Fruit fly (Drosophila melanogaster) whole organism, embryonic: ENCODE measurements around the gene CG45073.

ENCODE experiments used
- Adf1 ChIP-seq: fragments of 200-800 bp; sonication (Bioruptor generic); IDR thresholded peaks from 2 replicates; pipeline ENCODE4 v1.3.6; 2022; ENCODE audit warnings: missing biosample characterization, missing genetic modification characterization
- Atf3 ChIP-seq: fragments of 200-800 bp; sonication (Bioruptor generic); optimal IDR thresholded peaks from 3 replicates; lab custom pipeline; 2016; ENCODE audit warnings: missing biosample characterization, missing genetic modification characterization
- Blimp-1 ChIP-seq: fragments of 200-800 bp; sonication (Bioruptor generic); optimal IDR thresholded peaks from 3 replicates; lab custom pipeline; 2018; ENCODE audit warnings: missing biosample characterization, missing genetic modification characterization, mild to moderate bottlenecking, moderate library complexity, missing genetic modification reagents
- Bteb2 ChIP-seq: fragments of 200-800 bp; sonication (Bioruptor generic); optimal IDR thresholded peaks from 2 replicates; lab custom pipeline; 2016; ENCODE audit warnings: missing biosample characterization, missing genetic modification characterization
- CG10565 ChIP-seq: fragments of 200-800 bp; sonication (Bioruptor generic); optimal IDR thresholded peaks from 3 replicates; lab custom pipeline; 2016; ENCODE audit warnings: missing biosample characterization, mild to moderate bottlenecking, missing genetic modification characterization
- CG10959 ChIP-seq: fragments of 200-800 bp; sonication (Bioruptor generic); IDR thresholded peaks from 2 replicates; pipeline ENCODE4 v1.3.6; 2022; ENCODE audit warnings: missing biosample characterization, missing genetic modification characterization
- CG11093 ChIP-seq: fragments of 200-800 bp; sonication (Bioruptor generic); IDR thresholded peaks from 3 replicates; pipeline ENCODE4 v1.3.6; 2022; ENCODE audit warnings: missing biosample characterization, missing genetic modification characterization
- CG11247 ChIP-seq: fragments of 200-800 bp; sonication (Bioruptor generic); IDR thresholded peaks from 2 replicates; pipeline ENCODE4 v1.3.6; 2022; ENCODE audit warnings: missing biosample characterization, missing genetic modification characterization
- CG11560 ChIP-seq: fragments of 200-800 bp; sonication (Bioruptor generic); IDR thresholded peaks from 3 replicates; pipeline ENCODE4 v1.3.6; 2022; ENCODE audit warnings: missing biosample characterization, missing genetic modification characterization
- CG12071 ChIP-seq: fragments of 200-800 bp; sonication (Bioruptor generic); optimal IDR thresholded peaks from 3 replicates; lab custom pipeline; 2018; ENCODE audit warnings: missing biosample characterization, mild to moderate bottlenecking, missing genetic modification characterization
- CG12769 ChIP-seq: fragments of 200-800 bp; sonication (Bioruptor generic); optimal IDR thresholded peaks from 2 replicates; lab custom pipeline; 2019; ENCODE audit warnings: missing biosample characterization, mild to moderate bottlenecking, missing genetic modification characterization, moderate library complexity
- CG1529 ChIP-seq: fragments of 200-800 bp; sonication (Bioruptor generic); optimal IDR thresholded peaks from 3 replicates; lab custom pipeline; 2018; ENCODE audit warnings: missing biosample characterization, missing genetic modification characterization
- CG1603 ChIP-seq: fragments of 200-800 bp; sonication (Bioruptor generic); optimal IDR thresholded peaks from 2 replicates; lab custom pipeline; 2019; ENCODE audit warnings: missing biosample characterization, mild to moderate bottlenecking, missing genetic modification characterization, moderate library complexity
- CG16863 ChIP-seq: fragments of 200-800 bp; sonication (Bioruptor generic); optimal IDR thresholded peaks from 3 replicates; lab custom pipeline; 2016; ENCODE audit warnings: missing biosample characterization, missing genetic modification characterization
- CG17359 ChIP-seq: fragments of 200-800 bp; sonication (Bioruptor generic); optimal IDR thresholded peaks from 3 replicates; lab custom pipeline; 2018; ENCODE audit warnings: missing biosample characterization, mild to moderate bottlenecking, missing genetic modification characterization, moderate library complexity
- CG2712 ChIP-seq: fragments of 200-800 bp; optimal IDR thresholded peaks from 3 replicates; lab custom pipeline; 2019; ENCODE audit warnings: missing biosample characterization, mild to moderate bottlenecking, missing genetic modification characterization, moderate library complexity
- CG30403 ChIP-seq: fragments of 200-800 bp; sonication (Bioruptor generic); optimal IDR thresholded peaks from 3 replicates; lab custom pipeline; 2016; ENCODE audit warnings: missing biosample characterization, missing genetic modification characterization
- CG31224 ChIP-seq: fragments of 200-800 bp; sonication (Bioruptor generic); IDR thresholded peaks from 2 replicates; pipeline ENCODE4 v1.3.6; 2022; ENCODE audit warnings: missing biosample characterization, missing genetic modification characterization
- CG31365 ChIP-seq: fragments of 200-800 bp; sonication (Bioruptor generic); optimal IDR thresholded peaks from 2 replicates; lab custom pipeline; 2018; ENCODE audit warnings: missing biosample characterization, mild to moderate bottlenecking, missing genetic modification characterization
- CG32772 ChIP-seq: fragments of 200-800 bp; sonication (Bioruptor generic); IDR thresholded peaks from 2 replicates; pipeline ENCODE4 v1.3.6; 2022; ENCODE audit warnings: missing biosample characterization, missing genetic modification characterization
- CG33213 ChIP-seq: fragments of 200-800 bp; sonication (Bioruptor generic); optimal IDR thresholded peaks from 3 replicates; lab custom pipeline; 2016; ENCODE audit warnings: missing biosample characterization, missing genetic modification characterization
- CG42726 ChIP-seq: fragments of 200-800 bp; sonication (Bioruptor generic); IDR thresholded peaks from 2 replicates; pipeline ENCODE4 v1.3.6; 2022; ENCODE audit warnings: missing biosample characterization, missing genetic modification characterization; ENCODE audit not compliant: partially characterized antibody
- CG4360 ChIP-seq: fragments of 200-800 bp; sonication (Bioruptor generic); IDR thresholded peaks from 2 replicates; pipeline ENCODE4 v1.3.6; 2022; ENCODE audit warnings: missing biosample characterization, missing genetic modification characterization
- CG5953 ChIP-seq: fragments of 200-800 bp; sonication (Bioruptor generic); IDR thresholded peaks from 2 replicates; pipeline ENCODE4 v1.3.6; 2022; ENCODE audit warnings: missing biosample characterization, missing genetic modification characterization
- CG7839 ChIP-seq: fragments of 200-800 bp; sonication (Bioruptor generic); optimal IDR thresholded peaks from 3 replicates; lab custom pipeline; 2018; ENCODE audit warnings: missing biosample characterization, mild to moderate bottlenecking, missing genetic modification characterization, moderate library complexity
- CG8359 ChIP-seq: fragments of 200-800 bp; sonication (Bioruptor generic); optimal IDR thresholded peaks from 2 replicates; lab custom pipeline; 2017; ENCODE audit warnings: missing biosample characterization, mild to moderate bottlenecking, missing genetic modification characterization, borderline replicate concordance
- CG9609 ChIP-seq: fragments of 200-800 bp; sonication (Bioruptor generic); optimal IDR thresholded peaks from 3 replicates; lab custom pipeline; 2016; ENCODE audit warnings: missing biosample characterization, missing genetic modification characterization
- CoRest ChIP-seq: fragments of 200-800 bp; sonication (Bioruptor generic); optimal IDR thresholded peaks from 3 replicates; lab custom pipeline; 2018; ENCODE audit warnings: missing biosample characterization, mild to moderate bottlenecking, missing genetic modification characterization, moderate library complexity
- Drgx ChIP-seq: fragments of 200-800 bp; sonication (Bioruptor generic); IDR thresholded peaks from 2 replicates; pipeline ENCODE4 v1.3.6; 2022; ENCODE audit warnings: missing biosample characterization, missing genetic modification characterization
- E2f1 ChIP-seq: fragments of 200-800 bp; sonication (Bioruptor generic); IDR thresholded peaks from 2 replicates; pipeline ENCODE4 v1.3.6; 2022; ENCODE audit warnings: missing biosample characterization, missing genetic modification characterization
- Kr ChIP-seq: fragments of 200-800 bp; sonication (Bioruptor generic); optimal IDR thresholded peaks from 2 replicates; lab custom pipeline; 2017; ENCODE audit warnings: missing biosample characterization, mild to moderate bottlenecking, missing genetic modification characterization
- MTF-1 ChIP-seq: fragments of 200-800 bp; sonication (Bioruptor generic); optimal IDR thresholded peaks from 2 replicates; lab custom pipeline; 2018; ENCODE audit warnings: missing biosample characterization, mild to moderate bottlenecking, missing genetic modification characterization, borderline replicate concordance
- Meics ChIP-seq: fragments of 200-800 bp; sonication (Bioruptor generic); optimal IDR thresholded peaks from 2 replicates; lab custom pipeline; 2017; ENCODE audit warnings: missing biosample characterization, mild to moderate bottlenecking, missing genetic modification characterization
- Optix ChIP-seq: fragments of 200-800 bp; sonication (Bioruptor generic); IDR thresholded peaks from 3 replicates; pipeline ENCODE4 v1.3.6; 2022; ENCODE audit warnings: missing biosample characterization, missing genetic modification characterization
- Sry-β ChIP-seq: fragments of 200-800 bp; sonication (Bioruptor generic); optimal IDR thresholded peaks from 2 replicates; lab custom pipeline; 2018; ENCODE audit warnings: missing biosample characterization, mild to moderate bottlenecking, missing genetic modification characterization, moderate library complexity
- Vsx1 ChIP-seq: fragments of 200-800 bp; sonication (Bioruptor generic); optimal IDR thresholded peaks from 2 replicates; lab custom pipeline; 2017; ENCODE audit warnings: missing biosample characterization, mild to moderate bottlenecking, missing genetic modification characterization, missing genetic modification reagents
- bab2 ChIP-seq: fragments of 200-800 bp; sonication (Bioruptor generic); optimal IDR thresholded peaks from 2 replicates; lab custom pipeline; 2016; ENCODE audit warnings: missing biosample characterization, missing genetic modification characterization
- dmrt99B ChIP-seq: fragments of 200-800 bp; sonication (Bioruptor generic); optimal IDR thresholded peaks from 2 replicates; lab custom pipeline; 2018; ENCODE audit warnings: missing biosample characterization, mild to moderate bottlenecking, missing genetic modification characterization, moderate library complexity
- exex ChIP-seq: fragments of 200-800 bp; sonication (Bioruptor generic); optimal IDR thresholded peaks from 4 replicates; lab custom pipeline; 2018; ENCODE audit warnings: missing biosample characterization, mild to moderate bottlenecking, missing genetic modification characterization, moderate library complexity
- hbn ChIP-seq: fragments of 200-800 bp; sonication (Bioruptor generic); IDR thresholded peaks from 2 replicates; pipeline ENCODE4 v1.3.6; 2022; ENCODE audit warnings: missing biosample characterization, missing genetic modification characterization; ENCODE audit not compliant: partially characterized antibody
- hth ChIP-seq: fragments of >200 bp; optimal IDR thresholded peaks from 2 replicates; lab custom pipeline; 2017; ENCODE audit warnings: inconsistent platforms
- lab ChIP-seq: fragments of 200-800 bp; sonication (Bioruptor generic); optimal IDR thresholded peaks from 3 replicates; lab custom pipeline; 2017; ENCODE audit warnings: missing biosample characterization, missing genetic modification characterization, mild to moderate bottlenecking, moderate library complexity, missing genetic modification reagents
- pfk ChIP-seq: fragments of 200-800 bp; sonication (Bioruptor generic); optimal IDR thresholded peaks from 2 replicates; lab custom pipeline; 2018; ENCODE audit warnings: missing biosample characterization, mild to moderate bottlenecking, missing genetic modification characterization, moderate library complexity
- pita ChIP-seq: fragments of 200-800 bp; sonication (Bioruptor generic); optimal IDR thresholded peaks from 2 replicates; lab custom pipeline; 2017; ENCODE audit warnings: missing biosample characterization, mild to moderate bottlenecking, missing genetic modification characterization
- prd ChIP-seq, 3 experiments: fragments of >200 bp in 2 of 3; fragments of 200-800 bp in 1 of 3; sonication (Bioruptor generic) in 1 of 3; optimal IDR thresholded peaks in 2 of 3; IDR thresholded peaks in 1 of 3; 2 replicates in 2 of 3; 3 replicates in 1 of 3; pipeline versions ENCODE4 v1.3.6 to Lab custom; 2017 to 2022; ENCODE audit warnings: missing biosample characterization in 1 of 3, missing genetic modification characterization in 1 of 3
- row ChIP-seq: fragments of 200-800 bp; sonication (Bioruptor generic); IDR thresholded peaks from 3 replicates; pipeline ENCODE4 v1.3.6; 2022; ENCODE audit warnings: missing biosample characterization, missing genetic modification characterization
- sna ChIP-seq: fragments of 200-800 bp; sonication (Bioruptor generic); IDR thresholded peaks from 2 replicates; pipeline ENCODE4 v1.3.6; 2022; ENCODE audit warnings: missing biosample characterization, missing genetic modification characterization; ENCODE audit not compliant: partially characterized antibody
- tgo ChIP-seq: fragments of 200-800 bp; sonication (Bioruptor generic); IDR thresholded peaks from 3 replicates; pipeline ENCODE4 v1.3.6; 2022; ENCODE audit warnings: missing biosample characterization, missing genetic modification characterization
- ttk ChIP-seq: fragments of 200-800 bp; sonication (Bioruptor generic); IDR thresholded peaks from 2 replicates; pipeline ENCODE4 v2.1.2; 2022; ENCODE audit warnings: missing biosample characterization, missing genetic modification characterization
- twi ChIP-seq: fragments of 200-800 bp; optimal IDR thresholded peaks from 2 replicates; lab custom pipeline; 2019; ENCODE audit warnings: missing biosample characterization, mild to moderate bottlenecking, missing genetic modification characterization, moderate library complexity

CG45073 gene

DNA sequence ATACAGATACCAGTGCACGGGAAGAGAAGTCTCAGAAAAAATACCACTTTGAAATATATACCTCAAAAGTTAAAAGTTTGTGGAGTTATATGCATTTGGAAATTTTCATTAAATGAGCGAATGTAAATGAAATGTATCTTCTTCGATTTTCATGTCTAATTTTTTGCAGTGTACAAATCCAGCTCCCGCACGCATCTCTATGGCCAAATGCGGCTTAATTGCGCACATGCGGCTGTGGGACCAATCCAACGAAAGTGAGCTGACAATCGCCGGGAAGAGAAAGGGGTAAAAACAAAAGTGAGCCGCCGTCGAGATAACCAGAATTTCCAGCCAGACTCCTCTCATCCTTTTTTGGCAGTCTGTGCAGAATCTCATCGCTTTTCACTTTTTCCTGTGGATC lies 39.6 kb upstream of the CG45073 start (continued):
- TF ChIP-seq CG12769 (tag; lab: Kevin White, UChicago) = no peak
- peak; percentile 64 for TF ChIP-seq dmrt99B (tag; lab: Kevin White, UChicago)
- TF ChIP-seq CG11560 (tag; lab: Robert Waterston, UW) = 0 out of 3 replicates have a peak, but pooled peaks have one; percentile 33
- TF ChIP-seq CG10565 (GFP tag; lab: Kevin White, UChicago) = no peak
- TF ChIP-seq bab2 (GFP tag; lab: Kevin White, UChicago) = peak; percentile 12
- peak; percentile 31; the same call in 1 of the 2 replicates for TF ChIP-seq E2f1 (GFP tag; lab: Robert Waterston, UW)
- TF ChIP-seq pfk = no peak
- TF ChIP-seq Atf3 = no peak
- TF ChIP-seq CG32772 (GFP tag; lab: Robert Waterston, UW) = 0 out of 2 replicates have a peak, but pooled peaks have one; percentile 18
- no peak for TF ChIP-seq Bteb2 (GFP tag; lab: Kevin White, UChicago)
- peak; percentile 30 for TF ChIP-seq CG7839 (tag; lab: Kevin White, UChicago)
- no peak for TF ChIP-seq CoRest
- no peak for TF ChIP-seq CG4360 (GFP tag; lab: Robert Waterston, UW)
- TF ChIP-seq Blimp-1 (GFP tag; lab: Kevin White, UChicago) = peak; percentile 69
- TF ChIP-seq CG31224 (GFP tag; lab: Robert Waterston, UW) = no peak
- no peak for TF ChIP-seq CG16863 (GFP tag; lab: Kevin White, UChicago)
- TF ChIP-seq ttk (GFP tag; lab: Robert Waterston, UW) = peak; percentile 48
- no peak for TF ChIP-seq CG9609 (GFP tag; lab: Kevin White, UChicago)
- peak; percentile 43 for TF ChIP-seq CG17359 (tag; lab: Kevin White, UChicago)
- TF ChIP-seq CG30403 (GFP tag; lab: Kevin White, UChicago) = peak; percentile 32
- TF ChIP-seq sna = no peak
- TF ChIP-seq lab (GFP tag; lab: Kevin White, UChicago) = peak; percentile 29
- no peak for TF ChIP-seq CG11247 (GFP tag; lab: Robert Waterston, UW)
- peak; percentile 51 for TF ChIP-seq CG1603 (tag; lab: Kevin White, UChicago)
- TF ChIP-seq Vsx1 (GFP tag; lab: Kevin White, UChicago) = no peak
- TF ChIP-seq pita (GFP tag; lab: Kevin White, UChicago) = no peak
- TF ChIP-seq CG12071 (GFP tag; lab: Kevin White, UChicago) = no peak
- no peak for TF ChIP-seq CG11093 (GFP tag; lab: Robert Waterston, UW)
- TF ChIP-seq twi (tag; lab: Kevin White, UChicago) = no peak
- TF ChIP-seq Kr (GFP tag; lab: Kevin White, UChicago) = no peak
- no peak for TF ChIP-seq Meics (GFP tag; lab: Kevin White, UChicago)
- no peak for TF ChIP-seq CG42726
- peak; percentile 15; the same call in 1 of the 3 replicates for TF ChIP-seq Optix (GFP tag; lab: Robert Waterston, UW)
- peak; percentile 86 for TF ChIP-seq Drgx
- peak; percentile 54 for TF ChIP-seq row (GFP tag; lab: Robert Waterston, UW)
- peak; percentile 42 for TF ChIP-seq CG2712 (tag; lab: Kevin White, UChicago)
- no peak for TF ChIP-seq CG31365
- TF ChIP-seq CG8359 (GFP tag; lab: Kevin White, UChicago) = no peak
- TF ChIP-seq CG5953 (GFP tag; lab: Robert Waterston, UW) = no peak
- TF ChIP-seq prd (optimal IDR thresholded peaks at IDR 0.05; lab: Kevin White, UChicago) = no peak
- TF ChIP-seq prd (GFP tag; IDR thresholded peaks at IDR 0.05; lab: Robert Waterston, UW) = peak; percentile 72; the same call in 2 of the 3 replicates
- no peak for TF ChIP-seq Sry-β (GFP tag; lab: Kevin White, UChicago)
- 0 out of 3 replicates have a peak, but pooled peaks have one; percentile 26 for TF ChIP-seq tgo (GFP tag; lab: Robert Waterston, UW)
- TF ChIP-seq CG33213 (GFP tag; lab: Kevin White, UChicago) = no peak
- TF ChIP-seq exex (tag; lab: Kevin White, UChicago) = no peak
- no peak for TF ChIP-seq MTF-1 (GFP tag; lab: Kevin White, UChicago)
- no peak for TF ChIP-seq Adf1 (GFP tag; lab: Robert Waterston, UW)
- TF ChIP-seq CG1529 (GFP tag; lab: Kevin White, UChicago) = no peak
- TF ChIP-seq hth (lab: Kevin White, UChicago) = no peak
- no peak for TF ChIP-seq hbn (GFP tag; lab: Robert Waterston, UW)
- TF ChIP-seq CG10959 (GFP tag; lab: Robert Waterston, UW) = no peak
